Worm (Caenorhabditis elegans) whole organism, early embryonic: Measurements from ENCODE around the gene pbs-6.

ENCODE experiments used
- ama-1 ChIP-seq: fragments of 150-350 bp; optimal IDR thresholded peaks from 2 replicates; lab custom pipeline; 2014
- tbx-11 ChIP-seq: fragments of 200-800 bp; sonication (Bioruptor generic); IDR thresholded peaks from 2 replicates; pipeline ENCODE4 v1.3.6; 2022; ENCODE audit warnings: missing genetic modification characterization, missing compliant biosample characterization

DNA sequence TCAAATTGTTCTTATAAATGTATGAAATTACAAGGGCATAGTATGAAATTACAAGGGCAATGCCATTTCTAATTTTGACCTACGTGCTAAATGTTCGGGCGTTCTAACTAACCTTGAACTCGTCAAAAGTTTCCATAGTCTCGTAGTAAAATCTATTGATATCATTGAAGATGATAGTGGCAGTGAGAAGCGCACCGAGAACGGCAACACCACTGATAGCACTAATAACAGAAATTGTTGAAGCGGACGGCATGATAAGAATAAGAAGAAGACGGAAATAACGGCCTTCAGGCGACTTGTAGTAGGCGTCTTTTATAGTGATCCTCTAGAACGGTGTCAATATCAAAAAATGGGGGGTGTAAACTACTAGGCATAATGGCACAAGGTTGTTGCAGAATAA, 19.5 kb upstream of the pbs-6 start, which contains the start of gene col-91:
- no peak for TF ChIP-seq ama-1 (lab: Kevin White, UChicago)
- TF ChIP-seq tbx-11 (GFP tag; lab: Robert Waterston, UW), result no peak
